Worm (Caenorhabditis elegans): ENCODE measurements around the gene pho-13.

pho-13 gene

DNA sequence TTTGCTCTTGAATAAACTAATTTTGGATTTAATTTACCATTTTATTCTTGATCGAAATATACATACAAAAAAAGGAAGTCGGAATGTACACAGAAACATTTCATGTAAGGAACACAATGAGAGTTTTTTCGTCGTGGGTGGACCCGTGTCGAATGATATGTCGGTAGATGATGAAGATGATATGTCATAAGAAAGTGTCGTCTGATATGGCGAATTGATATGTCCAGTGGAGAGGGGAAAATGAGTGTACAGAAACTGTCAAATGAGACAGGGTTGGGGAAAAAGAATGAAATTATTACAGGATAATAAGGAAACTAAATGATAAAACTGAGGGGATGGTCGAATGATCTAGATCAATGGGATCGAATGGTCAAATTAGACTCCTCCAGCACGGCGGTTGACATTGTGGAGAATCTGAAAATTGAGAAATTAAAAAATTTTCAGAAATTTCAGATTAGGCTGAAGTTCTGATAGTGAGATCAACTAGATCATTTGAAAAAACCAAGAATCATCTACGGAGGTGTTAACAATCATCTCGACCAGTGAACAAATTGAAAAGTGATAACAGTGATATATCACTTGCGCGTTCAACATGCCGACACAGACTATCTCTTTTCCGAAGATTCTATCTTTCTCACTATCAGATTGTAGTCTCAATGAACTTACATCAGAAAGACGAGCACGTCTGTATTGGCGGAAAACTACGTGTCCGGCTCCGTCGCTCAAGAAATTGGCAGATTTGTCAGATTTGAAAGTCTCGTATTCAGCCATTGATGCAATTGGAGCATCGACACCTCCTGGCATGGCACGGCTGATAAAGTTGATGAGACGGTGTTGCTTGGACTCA, 13.5 kb upstream of the pho-13 start (continued):
- TF ChIP-seq fkh-8 (tag; optimal IDR thresholded peaks at IDR 0.05) = no peak
- no peak for TF ChIP-seq lin-39 (tag; optimal IDR thresholded peaks at IDR 0.05)
- TF ChIP-seq tlp-1 (tag; optimal IDR thresholded peaks at IDR 0.05) = no peak
- no peak for TF ChIP-seq hpl-2 (GFP tag; optimal IDR thresholded peaks at IDR 0.05)
- no peak for TF ChIP-seq ets-5 (GFP tag; IDR thresholded peaks at IDR 0.05)
- no peak for TF ChIP-seq snpc-4 (tag; optimal IDR thresholded peaks at IDR 0.05)
- TF ChIP-seq fos-1 (tag; optimal IDR thresholded peaks at IDR 0.05) = no peak
- no peak for TF ChIP-seq F16B12.6 (tag; optimal IDR thresholded peaks at IDR 0.05)
- TF ChIP-seq sptf-1 (tag; optimal IDR thresholded peaks at IDR 0.05) = no peak
- peak; percentile 3 for TF ChIP-seq lin-13 (GFP tag; optimal IDR thresholded peaks at IDR 0.05)
- peak; percentile 57 for TF ChIP-seq nhr-20 (tag; optimal IDR thresholded peaks at IDR 0.05)
- TF ChIP-seq xbp-1 (tag; optimal IDR thresholded peaks at IDR 0.05) = no peak
- TF ChIP-seq grh-1 (GFP tag; IDR thresholded peaks at IDR 0.05) = 0 out of 2 replicates have a peak, but pooled peaks have one; percentile 25
- TF ChIP-seq ceh-8 (GFP tag; optimal IDR thresholded peaks at IDR 0.05) = no peak
- peak; percentile 33 for TF ChIP-seq blmp-1 (tag; optimal IDR thresholded peaks at IDR 0.05)
- TF ChIP-seq sup-37 (GFP tag; optimal IDR thresholded peaks at IDR 0.05) = no peak
- TF ChIP-seq nhr-28 (tag; optimal IDR thresholded peaks at IDR 0.05) = no peak
- TF ChIP-seq mep-1 (tag; optimal IDR thresholded peaks at IDR 0.05) = no peak
- TF ChIP-seq tbx-2 (tag; optimal IDR thresholded peaks at IDR 0.05) = peak; percentile 42
- peak in 1 of 2 experiments; percentile 48 for TF ChIP-seq lin-35 (GFP tag; optimal IDR thresholded peaks at IDR 0.05)
- TF ChIP-seq snu-23 (GFP tag; optimal IDR thresholded peaks at IDR 0.05) = peak; percentile 4

DNA sequence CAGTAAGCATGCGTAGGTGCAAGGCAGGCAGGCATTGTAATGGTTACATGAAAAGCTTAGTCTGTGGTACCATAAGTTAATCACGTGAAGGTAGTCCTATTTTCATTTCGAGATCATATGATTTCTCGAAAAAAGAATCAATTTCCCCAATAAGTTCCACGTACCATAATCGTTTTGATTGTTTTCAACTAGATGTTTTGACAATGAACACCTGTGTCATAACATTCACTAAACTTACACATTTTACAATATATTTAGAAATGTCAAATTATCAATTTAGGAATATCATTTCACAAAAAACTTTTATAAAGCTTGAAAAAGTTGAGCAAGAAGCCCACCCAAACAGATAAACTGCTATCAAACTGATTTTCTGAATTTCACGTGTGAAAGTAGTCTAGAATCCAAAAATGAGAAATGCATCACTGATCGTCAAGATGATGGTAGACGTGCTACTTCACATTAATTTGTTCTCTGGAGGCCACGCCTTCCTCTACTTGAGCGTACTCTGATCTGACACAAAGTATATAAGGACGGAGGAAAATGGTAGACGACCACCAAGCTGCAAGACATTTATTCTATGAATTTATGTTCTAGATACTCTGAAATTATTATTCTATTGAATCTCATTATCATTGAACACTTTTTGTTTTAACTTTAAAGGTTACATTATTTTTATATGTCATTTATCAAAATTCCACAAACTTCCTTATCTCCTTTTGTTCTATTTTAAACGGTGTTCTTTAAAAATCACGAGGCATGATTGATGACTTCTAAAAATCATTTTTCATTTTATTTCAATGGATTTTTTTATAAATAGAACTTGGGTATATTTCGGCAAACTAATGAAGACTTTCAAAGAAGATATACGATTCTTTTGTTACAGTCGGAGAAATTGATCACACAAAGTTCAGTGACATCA, 12.4 kb upstream of the pho-13 start, which contains the start of gene F46C5.10:
F46C5.10 (minus strand) TSS at position 51 of the 919 bp plus-strand sequence.
- TF ChIP-seq lsy-2 (tag; optimal IDR thresholded peaks at IDR 0.05) (peak in 1 of 2 experiments; percentile 23), nhr-85 (tag) (peak; percentile 88), snu-23 (GFP tag; optimal IDR thresholded peaks at IDR 0.05) (peak; percentile 6), elt-3 (tag; optimal IDR thresholded peaks at IDR 0.05) (peak in 3 of 6 experiments; percentile 17 to 46 (median 17)), tbx-2 (tag; optimal IDR thresholded peaks at IDR 0.05) (peak; percentile 25), lin-13 (GFP tag; optimal IDR thresholded peaks at IDR 0.05) (no peak), mep-1 (tag; optimal IDR thresholded peaks at IDR 0.05) (peak; percentile 5), nhr-19 (GFP tag; conservative IDR thresholded peaks at IDR 0.05) (peak; percentile 87), nhr-90 (tag; optimal IDR thresholded peaks at IDR 0.05; ENCODE audit: poor library complexity) (peak; percentile 67), skn-1 (tag; optimal IDR thresholded peaks at IDR 0.05) (no peak), nhr-71 (tag; optimal IDR thresholded peaks at IDR 0.05) (peak; percentile 58), lin-35 (GFP tag; optimal IDR thresholded peaks at IDR 0.05) (peak in 1 of 2 experiments; percentile 33), ceh-90 (tag; optimal IDR thresholded peaks at IDR 0.05) (no peak), efl-1 (optimal IDR thresholded peaks at IDR 0.05) (no peak), efl-1 (GFP tag; optimal IDR thresholded peaks at IDR 0.05 in 1 of 2) (peak in 1 of 2 experiments; percentile 67), fkh-4 (tag; optimal IDR thresholded peaks at IDR 0.05; ENCODE audit: borderline replicate concordance) (no peak), nhr-47 (tag; optimal IDR thresholded peaks at IDR 0.05) (peak; percentile 27), nhr-20 (tag; optimal IDR thresholded peaks at IDR 0.05) (peak; percentile 55)

DNA sequence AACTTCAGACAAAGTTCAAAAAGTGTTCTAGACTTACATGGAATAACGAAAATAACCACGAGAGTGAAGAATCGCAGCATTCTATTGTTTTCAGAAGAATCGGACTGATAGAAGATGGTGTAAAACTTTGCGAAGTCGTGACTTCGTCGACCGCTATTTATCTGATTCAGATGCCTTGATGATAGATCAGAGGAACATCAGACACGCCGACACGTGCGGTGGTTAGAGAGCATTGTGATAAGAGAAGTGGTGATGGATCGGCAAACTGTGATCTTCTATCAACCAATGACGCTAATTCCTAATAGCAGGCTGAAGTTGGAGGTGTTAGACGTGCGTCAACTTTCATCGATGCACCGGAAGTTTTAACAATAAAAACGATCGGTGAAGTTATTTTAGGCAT, 11.4 kb upstream of the pho-13 start:
- TF ChIP-seq ztf-11 (tag; optimal IDR thresholded peaks at IDR 0.05) (no peak), lin-14 (GFP tag; optimal IDR thresholded peaks at IDR 0.05) (peak; percentile 75), mdl-1 (tag; optimal IDR thresholded peaks at IDR 0.05) (peak in 1 of 2 experiments; percentile 71), nhr-20 (tag; optimal IDR thresholded peaks at IDR 0.05) (peak; percentile 71), isw-1 (GFP tag; IDR thresholded peaks at IDR 0.05) (no peak), nhr-47 (tag; optimal IDR thresholded peaks at IDR 0.05) (peak; percentile 30), irx-1 (tag; optimal IDR thresholded peaks at IDR 0.05) (no peak), lin-35 (GFP tag; optimal IDR thresholded peaks at IDR 0.05) (peak in 1 of 2 experiments; percentile 47), hpl-2 (GFP tag; optimal IDR thresholded peaks at IDR 0.05) (no peak), elt-3 (tag; optimal IDR thresholded peaks at IDR 0.05) (peak in 5 of 6 experiments; percentile 57 to 95 (median 80)), hlh-4 (tag; optimal IDR thresholded peaks at IDR 0.05) (no peak), nhr-71 (tag; optimal IDR thresholded peaks at IDR 0.05) (peak; percentile 75), nhr-19 (GFP tag; conservative IDR thresholded peaks at IDR 0.05) (peak; percentile 72), snu-23 (GFP tag; optimal IDR thresholded peaks at IDR 0.05) (peak; percentile 44), efl-1 (optimal IDR thresholded peaks at IDR 0.05) (no peak), efl-1 (GFP tag; optimal IDR thresholded peaks at IDR 0.05 in 1 of 2) (peak in 1 of 2 experiments; percentile 91), blmp-1 (tag; optimal IDR thresholded peaks at IDR 0.05) (peak; percentile 43), unc-130 (tag; optimal IDR thresholded peaks at IDR 0.05) (peak; percentile 30), grh-1 (GFP tag; IDR thresholded peaks at IDR 0.05) (0 out of 2 replicates have a peak, but pooled peaks have one; percentile 8), ceh-8 (GFP tag; optimal IDR thresholded peaks at IDR 0.05) (no peak), nhr-85 (tag) (peak; percentile 96), nhr-90 (tag; optimal IDR thresholded peaks at IDR 0.05; ENCODE audit: poor library complexity) (peak; percentile 69), tbx-2 (tag; optimal IDR thresholded peaks at IDR 0.05) (peak; percentile 51), lsy-2 (tag; optimal IDR thresholded peaks at IDR 0.05) (peak in 1 of 2 experiments; percentile 29)

All from whole organism, L1 larva.